Worm (Caenorhabditis elegans) whole organism, midembryonic: Measurements from ENCODE around the gene esyt-2.

ENCODE experiments used
- T22C8.4 ChIP-seq: fragments of 200-800 bp; sonication (Bioruptor generic); IDR thresholded peaks from 2 replicates; pipeline ENCODE4 v1.3.6; 2022; ENCODE audit warnings: missing genetic modification characterization, missing compliant biosample characterization
- tab-1 ChIP-seq: fragments of 200-800 bp; sonication (Bioruptor generic); IDR thresholded peaks from 2 replicates; pipeline ENCODE4 v1.3.6; 2022; ENCODE audit warnings: missing genetic modification characterization, missing compliant biosample characterization

DNA sequence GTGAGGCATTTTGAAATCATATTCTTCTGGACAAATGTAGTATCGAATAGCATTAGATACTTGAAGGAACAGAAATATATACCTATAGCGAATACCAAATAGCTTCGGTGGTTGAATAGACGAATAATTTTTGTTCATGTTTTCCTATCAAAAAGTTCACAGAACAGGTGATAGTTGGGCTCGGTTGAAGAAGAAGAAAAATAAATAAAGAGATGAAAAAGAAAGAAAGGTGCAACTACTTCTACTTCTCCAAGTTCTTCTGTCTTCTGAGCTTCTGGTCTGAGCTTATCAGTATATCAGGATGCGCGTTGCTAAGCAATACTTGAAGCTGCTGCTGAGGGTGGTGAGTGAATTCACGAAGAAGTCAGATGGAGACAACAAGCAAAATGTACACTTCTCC lies 16.9 kb downstream of the esyt-2 start, which contains the start of gene C23G10.10:
- no peak for TF ChIP-seq T22C8.4 (GFP tag; lab: Robert Waterston, UW)
- no peak for TF ChIP-seq tab-1 (GFP tag; lab: Robert Waterston, UW)
